Worm (Caenorhabditis elegans): ENCODE results near the gene srab-7.

The srab-7 gene

ce11 chrV:3185855-3186254 lies 30.9 kb upstream of the srab-7 start:
- TF ChIP-seq ets-7 (tag; optimal IDR thresholded peaks at IDR 0.05) = no peak
- TF ChIP-seq ama-1 (optimal IDR thresholded peaks at IDR 0.05) = no peak
- TF ChIP-seq pes-1 (GFP tag; IDR thresholded peaks at IDR 0.05) = no peak
- no peak for TF ChIP-seq hnd-1 (tag; optimal IDR thresholded peaks at IDR 0.05)
- no peak for TF ChIP-seq tbx-37 (GFP tag; conservative IDR thresholded peaks at IDR 0.05)
- TF ChIP-seq tbx-11 (GFP tag; IDR thresholded peaks at IDR 0.05) = no peak

- TF ChIP-seq ets-7 (tag; optimal IDR thresholded peaks at IDR 0.05) = no peak
- no peak for TF ChIP-seq hnd-1 (tag; optimal IDR thresholded peaks at IDR 0.05)
- no peak for TF ChIP-seq ceh-13 (GFP tag; optimal IDR thresholded peaks at IDR 0.05)
- TF ChIP-seq hmg-4 (GFP tag; optimal IDR thresholded peaks at IDR 0.05) = no peak
- no peak for TF ChIP-seq ceh-36 (tag; optimal IDR thresholded peaks at IDR 0.05)
- TF ChIP-seq hmbx-1 (tag; optimal IDR thresholded peaks at IDR 0.05) = no peak
- no peak for TF ChIP-seq ama-1 (optimal IDR thresholded peaks at IDR 0.05)
- no peak for TF ChIP-seq tra-4 (tag; optimal IDR thresholded peaks at IDR 0.05)
- TF ChIP-seq B0310.2 (tag; optimal IDR thresholded peaks at IDR 0.05) = no peak
- no peak for TF ChIP-seq flt-1 (GFP tag; IDR thresholded peaks at IDR 0.05)
- TF ChIP-seq sea-1 (GFP tag; conservative IDR thresholded peaks at IDR 0.05) = no peak
- TF ChIP-seq pes-1 (GFP tag; IDR thresholded peaks at IDR 0.05) = no peak
Observed at ce11 chrV:3176161-3176560, 21.2 kb upstream of the srab-7 start, which contains the start of gene srab-8. Gene srab-8 (plus strand): TSS chrV:3176461.

- TF ChIP-seq F13C5.2 (tag; optimal IDR thresholded peaks at IDR 0.05) (no peak), tbx-11 (GFP tag; IDR thresholded peaks at IDR 0.05) (no peak), flt-1 (GFP tag; IDR thresholded peaks at IDR 0.05) (no peak), tra-4 (tag; optimal IDR thresholded peaks at IDR 0.05) (no peak), ets-7 (tag; optimal IDR thresholded peaks at IDR 0.05) (no peak), ama-1 (optimal IDR thresholded peaks at IDR 0.05) (no peak), hnd-1 (tag; optimal IDR thresholded peaks at IDR 0.05) (no peak), scrt-1 (GFP tag; IDR thresholded peaks at IDR 0.05) (no peak), tbx-37 (GFP tag; conservative IDR thresholded peaks at IDR 0.05) (no peak), sea-1 (GFP tag; conservative IDR thresholded peaks at IDR 0.05) (no peak), hmg-4 (GFP tag; optimal IDR thresholded peaks at IDR 0.05) (no peak), ceh-13 (GFP tag; optimal IDR thresholded peaks at IDR 0.05) (no peak), hmbx-1 (tag; optimal IDR thresholded peaks at IDR 0.05) (no peak), B0310.2 (tag; optimal IDR thresholded peaks at IDR 0.05) (no peak), aly-1 (tag; optimal IDR thresholded peaks at IDR 0.05) (no peak), ceh-36 (tag; optimal IDR thresholded peaks at IDR 0.05) (no peak), pes-1 (GFP tag; IDR thresholded peaks at IDR 0.05) (no peak)
Observed at ce11 chrV:3171625-3172024, 16.7 kb upstream of the srab-7 start.

- no peak for TF ChIP-seq hmg-4 (GFP tag; optimal IDR thresholded peaks at IDR 0.05)
- TF ChIP-seq aly-1 (tag; optimal IDR thresholded peaks at IDR 0.05) = no peak
- no peak for TF ChIP-seq ets-7 (tag; optimal IDR thresholded peaks at IDR 0.05)
- no peak for TF ChIP-seq tbx-11 (GFP tag; IDR thresholded peaks at IDR 0.05)
- TF ChIP-seq B0310.2 (tag; optimal IDR thresholded peaks at IDR 0.05) = no peak
- TF ChIP-seq sea-1 (GFP tag; conservative IDR thresholded peaks at IDR 0.05) = no peak
- no peak for TF ChIP-seq ceh-13 (GFP tag; optimal IDR thresholded peaks at IDR 0.05)
- TF ChIP-seq scrt-1 (GFP tag; IDR thresholded peaks at IDR 0.05) = no peak
- TF ChIP-seq hnd-1 (tag; optimal IDR thresholded peaks at IDR 0.05) = no peak
- TF ChIP-seq tbx-37 (GFP tag; conservative IDR thresholded peaks at IDR 0.05) = no peak
- TF ChIP-seq pes-1 (GFP tag; IDR thresholded peaks at IDR 0.05) = no peak
- TF ChIP-seq tra-4 (tag; optimal IDR thresholded peaks at IDR 0.05) = no peak
- TF ChIP-seq flt-1 (GFP tag; IDR thresholded peaks at IDR 0.05) = no peak
- TF ChIP-seq F13C5.2 (tag; optimal IDR thresholded peaks at IDR 0.05) = no peak
- TF ChIP-seq ama-1 (optimal IDR thresholded peaks at IDR 0.05) = no peak
- TF ChIP-seq ceh-36 (tag; optimal IDR thresholded peaks at IDR 0.05) = no peak
- no peak for TF ChIP-seq hmbx-1 (tag; optimal IDR thresholded peaks at IDR 0.05)
Observed at ce11 chrV:3169838-3170237, 14.9 kb upstream of the srab-7 start, which contains the start of gene srbc-6. Gene srbc-6 (plus strand): TSS chrV:3170138.

ce11 chrV:3168650-3169049 lies 13.7 kb upstream of the srab-7 start, which contains the start of gene C36C5.15:
Gene C36C5.15 (minus strand): TSS chrV:3168750.
- no peak for TF ChIP-seq tbx-37 (GFP tag; conservative IDR thresholded peaks at IDR 0.05)
- no peak for TF ChIP-seq flt-1 (GFP tag; IDR thresholded peaks at IDR 0.05)
- no peak for TF ChIP-seq pes-1 (GFP tag; IDR thresholded peaks at IDR 0.05)
- TF ChIP-seq hmg-4 (GFP tag; optimal IDR thresholded peaks at IDR 0.05) = no peak
- TF ChIP-seq ets-7 (tag; optimal IDR thresholded peaks at IDR 0.05) = no peak

ce11 chrV:3166260-3166659 lies 11.3 kb upstream of the srab-7 start, which contains the start of gene C36C5.4:
Gene C36C5.4 (plus strand): TSS chrV:3166560.
- no peak for TF ChIP-seq hmbx-1 (tag; optimal IDR thresholded peaks at IDR 0.05)
- TF ChIP-seq tra-4 (tag; optimal IDR thresholded peaks at IDR 0.05) = no peak
- no peak for TF ChIP-seq F13C5.2 (tag; optimal IDR thresholded peaks at IDR 0.05)
- TF ChIP-seq scrt-1 (GFP tag; IDR thresholded peaks at IDR 0.05) = no peak
- no peak for TF ChIP-seq tbx-11 (GFP tag; IDR thresholded peaks at IDR 0.05)
- TF ChIP-seq hnd-1 (tag; optimal IDR thresholded peaks at IDR 0.05) = no peak
- TF ChIP-seq hmg-4 (GFP tag; optimal IDR thresholded peaks at IDR 0.05) = no peak
- TF ChIP-seq aly-1 (tag; optimal IDR thresholded peaks at IDR 0.05) = no peak
- TF ChIP-seq ets-7 (tag; optimal IDR thresholded peaks at IDR 0.05) = no peak
- no peak for TF ChIP-seq sea-1 (GFP tag; conservative IDR thresholded peaks at IDR 0.05)
- no peak for TF ChIP-seq tbx-37 (GFP tag; conservative IDR thresholded peaks at IDR 0.05)
- TF ChIP-seq ama-1 (optimal IDR thresholded peaks at IDR 0.05) = no peak
- no peak for TF ChIP-seq ceh-36 (tag; optimal IDR thresholded peaks at IDR 0.05)
- no peak for TF ChIP-seq ceh-13 (GFP tag; optimal IDR thresholded peaks at IDR 0.05)
- TF ChIP-seq flt-1 (GFP tag; IDR thresholded peaks at IDR 0.05) = no peak
- TF ChIP-seq pes-1 (GFP tag; IDR thresholded peaks at IDR 0.05) = no peak
- TF ChIP-seq B0310.2 (tag; optimal IDR thresholded peaks at IDR 0.05) = no peak

- TF ChIP-seq sea-1 (GFP tag; conservative IDR thresholded peaks at IDR 0.05) = no peak
- no peak for TF ChIP-seq tbx-37 (GFP tag; conservative IDR thresholded peaks at IDR 0.05)
- no peak for TF ChIP-seq flt-1 (GFP tag; IDR thresholded peaks at IDR 0.05)
- TF ChIP-seq hmg-4 (GFP tag; optimal IDR thresholded peaks at IDR 0.05) = no peak
- TF ChIP-seq ets-7 (tag; optimal IDR thresholded peaks at IDR 0.05) = no peak
- no peak for TF ChIP-seq F13C5.2 (tag; optimal IDR thresholded peaks at IDR 0.05)
- TF ChIP-seq pes-1 (GFP tag; IDR thresholded peaks at IDR 0.05) = no peak
- TF ChIP-seq scrt-1 (GFP tag; IDR thresholded peaks at IDR 0.05) = no peak
- TF ChIP-seq ceh-36 (tag; optimal IDR thresholded peaks at IDR 0.05) = no peak
- no peak for TF ChIP-seq ceh-13 (GFP tag; optimal IDR thresholded peaks at IDR 0.05)
- no peak for TF ChIP-seq hmbx-1 (tag; optimal IDR thresholded peaks at IDR 0.05)
- no peak for TF ChIP-seq B0310.2 (tag; optimal IDR thresholded peaks at IDR 0.05)
- no peak for TF ChIP-seq hnd-1 (tag; optimal IDR thresholded peaks at IDR 0.05)
- no peak for TF ChIP-seq tbx-11 (GFP tag; IDR thresholded peaks at IDR 0.05)
- no peak for TF ChIP-seq tra-4 (tag; optimal IDR thresholded peaks at IDR 0.05)
- TF ChIP-seq aly-1 (tag; optimal IDR thresholded peaks at IDR 0.05) = no peak
- TF ChIP-seq ama-1 (optimal IDR thresholded peaks at IDR 0.05) = no peak
Observed at ce11 chrV:3165438-3165837, 10.5 kb upstream of the srab-7 start, which contains the start of gene C36C5.14. Gene C36C5.14 (minus strand): TSS chrV:3165538.

All from whole organism, early embryonic.